Worm (Caenorhabditis elegans) whole organism, L1 larva: ENCODE data around the gene Y47D7A.3.

Experiments
- C16A3.4 ChIP-seq: fragments of 150-350 bp; optimal IDR thresholded peaks from 2 replicates; lab custom pipeline; 2014; ENCODE audit warnings: missing biosample characterization, missing genetic modification characterization
- C34B4.2 ChIP-seq: sonication (generic microtip); optimal IDR thresholded peaks from 2 replicates; lab custom pipeline; 2017; ENCODE audit warnings: mild to moderate bottlenecking, missing genetic modification characterization, missing compliant biosample characterization
- Y116A8C.19 ChIP-seq: sonication (generic microtip); optimal IDR thresholded peaks from 2 replicates; lab custom pipeline; 2016; ENCODE audit warnings: missing compliant biosample characterization, missing genetic modification characterization, borderline replicate concordance
- aha-1 ChIP-seq: fragments of 150-350 bp; optimal IDR thresholded peaks from 2 replicates; lab custom pipeline; 2014; ENCODE audit warnings: missing biosample characterization, missing genetic modification characterization
- alr-1 ChIP-seq: fragments of 200-800 bp; sonication (Bioruptor generic); optimal IDR thresholded peaks from 2 replicates; lab custom pipeline; 2018; ENCODE audit warnings: borderline replicate concordance, mild to moderate bottlenecking, missing genetic modification characterization, missing compliant biosample characterization
- ceh-63 ChIP-seq: fragments of 200-800 bp; sonication (Bioruptor generic); optimal IDR thresholded peaks from 2 replicates; lab custom pipeline; 2018; ENCODE audit warnings: mild to moderate bottlenecking, missing genetic modification characterization, missing compliant biosample characterization
- ces-1 ChIP-seq: fragments of 150-350 bp; optimal IDR thresholded peaks from 2 replicates; lab custom pipeline; 2014; ENCODE audit warnings: missing biosample characterization, missing genetic modification reagents, missing genetic modification characterization
- dsc-1 ChIP-seq: sonication (generic microtip); optimal IDR thresholded peaks from 2 replicates; lab custom pipeline; 2016; ENCODE audit warnings: mild to moderate bottlenecking, missing genetic modification characterization, missing compliant biosample characterization
- efl-1 ChIP-seq, 4 experiments: fragments of 150-350 bp; optimal IDR thresholded peaks in 3 of 4; peaks in 1 of 4; 1 replicate in 1 of 4; 2 replicates in 3 of 4; lab custom pipeline; 2014; ENCODE audit warnings: missing biosample characterization in 2 of 4, missing genetic modification characterization in 2 of 4, missing genetic modification reagents in 2 of 4
- egl-27 ChIP-seq, 2 experiments: fragments of 150-350 bp in 1 of 2; sonication (generic microtip); optimal IDR thresholded peaks; 3 replicates each; lab custom pipeline; 2017 to 2018; ENCODE audit warnings: missing biosample characterization in 2 of 2, missing genetic modification characterization in 2 of 2, missing genetic modification reagents in 2 of 2
- elt-2 ChIP-seq: sonication (generic microtip); optimal IDR thresholded peaks from 2 replicates; lab custom pipeline; 2016; ENCODE audit warnings: missing genetic modification characterization, mild to moderate bottlenecking, inconsistent platforms, missing compliant biosample characterization, missing genetic modification reagents
- fkh-4 ChIP-seq: sonication (generic microtip); optimal IDR thresholded peaks from 2 replicates; lab custom pipeline; 2016; ENCODE audit warnings: missing compliant biosample characterization, missing genetic modification characterization, borderline replicate concordance
- hlh-17 ChIP-seq: fragments of 200-800 bp; sonication (Bioruptor generic); optimal IDR thresholded peaks from 2 replicates; lab custom pipeline; 2018; ENCODE audit warnings: missing genetic modification characterization, mild to moderate bottlenecking, missing compliant biosample characterization, moderate library complexity, borderline replicate concordance
- irx-1 ChIP-seq: sonication (generic microtip); optimal IDR thresholded peaks from 2 replicates; lab custom pipeline; 2016; ENCODE audit warnings: missing genetic modification characterization, missing compliant biosample characterization
- isw-1 ChIP-seq: fragments of 200-800 bp; sonication (Bioruptor generic); IDR thresholded peaks from 2 replicates; pipeline ENCODE4 v1.3.6; 2022; ENCODE audit warnings: missing genetic modification characterization, missing compliant biosample characterization
- lin-13 ChIP-seq: fragments of 150-350 bp; optimal IDR thresholded peaks from 2 replicates; lab custom pipeline; 2014; ENCODE audit warnings: missing biosample characterization, missing genetic modification reagents, missing genetic modification characterization
- lin-15B ChIP-seq: fragments of 150-350 bp; sonication (generic microtip); optimal IDR thresholded peaks from 3 replicates; lab custom pipeline; 2014; ENCODE audit warnings: missing biosample characterization, missing genetic modification characterization
- lin-35 ChIP-seq, 2 experiments: fragments of 150-350 bp; optimal IDR thresholded peaks; 2 replicates each; lab custom pipeline; 2014; ENCODE audit warnings: missing biosample characterization in 2 of 2, missing genetic modification characterization in 2 of 2, missing genetic modification reagents in 2 of 2
- lin-39 ChIP-seq: fragments of 150-350 bp; optimal IDR thresholded peaks from 2 replicates; lab custom pipeline; 2014; ENCODE audit warnings: missing biosample characterization, missing genetic modification reagents, missing genetic modification characterization
- lir-3 ChIP-seq: sonication (generic microtip); optimal IDR thresholded peaks from 2 replicates; lab custom pipeline; 2016; ENCODE audit warnings: mild to moderate bottlenecking, missing genetic modification characterization, moderate library complexity, missing compliant biosample characterization; ENCODE audit not compliant: poor library complexity
- lsy-2 ChIP-seq, 2 experiments: fragments of 150-350 bp; optimal IDR thresholded peaks; 2 replicates each; lab custom pipeline; 2014; ENCODE audit warnings: missing biosample characterization in 2 of 2, missing genetic modification characterization in 2 of 2
- mef-2 ChIP-seq: fragments of 150-350 bp; optimal IDR thresholded peaks from 2 replicates; lab custom pipeline; 2014; ENCODE audit warnings: missing biosample characterization, missing genetic modification characterization
- mep-1 ChIP-seq: fragments of 150-350 bp; optimal IDR thresholded peaks from 2 replicates; lab custom pipeline; 2014; ENCODE audit warnings: missing biosample characterization, missing genetic modification characterization
- nhr-19 ChIP-seq: fragments of 200-800 bp; sonication (Bioruptor generic); conservative IDR thresholded peaks from 2 replicates; pipeline ENCODE4 v1.3.6; 2022; ENCODE audit warnings: missing genetic modification characterization, missing compliant biosample characterization
- nhr-20 ChIP-seq: sonication (generic microtip); optimal IDR thresholded peaks from 2 replicates; lab custom pipeline; 2016; ENCODE audit warnings: mild to moderate bottlenecking, missing genetic modification characterization, missing compliant biosample characterization
- nhr-237 ChIP-seq: fragments of 150-350 bp; optimal IDR thresholded peaks from 2 replicates; lab custom pipeline; 2014; ENCODE audit warnings: missing biosample characterization, missing genetic modification characterization
- nhr-28 ChIP-seq: fragments of 150-350 bp; optimal IDR thresholded peaks from 2 replicates; lab custom pipeline; 2014; ENCODE audit warnings: missing biosample characterization, missing genetic modification characterization
- nhr-71 ChIP-seq: sonication (generic microtip); optimal IDR thresholded peaks from 2 replicates; lab custom pipeline; 2016; ENCODE audit warnings: mild to moderate bottlenecking, missing genetic modification characterization, moderate library complexity, missing compliant biosample characterization
- nhr-76 ChIP-seq: sonication (generic microtip); optimal IDR thresholded peaks from 2 replicates; lab custom pipeline; 2017; ENCODE audit warnings: missing biosample characterization, missing genetic modification characterization
- nhr-84 ChIP-seq: sonication (generic microtip); optimal IDR thresholded peaks from 2 replicates; lab custom pipeline; 2017; ENCODE audit warnings: missing biosample characterization, missing genetic modification characterization
- nhr-90 ChIP-seq: sonication (generic microtip); optimal IDR thresholded peaks from 2 replicates; lab custom pipeline; 2016; ENCODE audit warnings: mild to moderate bottlenecking, missing genetic modification characterization, missing compliant biosample characterization; ENCODE audit not compliant: poor library complexity
- pqm-1 ChIP-seq: sonication (generic microtip); optimal IDR thresholded peaks from 3 replicates; lab custom pipeline; 2017; ENCODE audit warnings: missing biosample characterization, missing genetic modification characterization
- rnt-1 ChIP-seq: sonication (generic microtip); optimal IDR thresholded peaks from 2 replicates; lab custom pipeline; 2016; ENCODE audit warnings: mild to moderate bottlenecking, missing genetic modification characterization, moderate library complexity, missing compliant biosample characterization
- snpc-4 ChIP-seq: fragments of 150-350 bp; optimal IDR thresholded peaks from 2 replicates; lab custom pipeline; 2014; ENCODE audit warnings: missing biosample characterization, missing genetic modification characterization
- tlp-1 ChIP-seq: fragments of 150-350 bp; optimal IDR thresholded peaks from 2 replicates; lab custom pipeline; 2014; ENCODE audit warnings: missing biosample characterization, missing genetic modification characterization
- unc-130 ChIP-seq: fragments of 150-350 bp; optimal IDR thresholded peaks from 2 replicates; lab custom pipeline; 2017; ENCODE audit warnings: missing biosample characterization, missing genetic modification characterization, inconsistent platforms
- unc-30 ChIP-seq: sonication (generic microtip); optimal IDR thresholded peaks from 2 replicates; lab custom pipeline; 2017; ENCODE audit warnings: missing biosample characterization, missing genetic modification characterization
- unc-86 ChIP-seq: sonication (generic microtip); optimal IDR thresholded peaks from 2 replicates; lab custom pipeline; 2016; ENCODE audit warnings: missing genetic modification characterization, missing compliant biosample characterization
- unc-98 ChIP-seq: fragments of 200-800 bp; sonication (Bioruptor generic); IDR thresholded peaks from 2 replicates; pipeline ENCODE4 v1.3.6; 2022; ENCODE audit warnings: missing genetic modification characterization, missing compliant biosample characterization
- vab-15 ChIP-seq: sonication (generic microtip); optimal IDR thresholded peaks from 2 replicates; lab custom pipeline; 2017; ENCODE audit warnings: missing genotype, mild to moderate bottlenecking, missing genetic modification characterization, missing compliant biosample characterization
- zag-1 ChIP-seq: fragments of 150-350 bp; optimal IDR thresholded peaks from 2 replicates; lab custom pipeline; 2014; ENCODE audit warnings: missing biosample characterization, missing genetic modification characterization
- ztf-4 ChIP-seq: fragments of 150-350 bp; optimal IDR thresholded peaks from 2 replicates; lab custom pipeline; 2014; ENCODE audit warnings: missing biosample characterization, missing genetic modification characterization

The Y47D7A.3 gene

ce11 chrV:4371309-4371933 is 39.3 kb upstream of the Y47D7A.3 start, which contains the start of the genes gmpr-1 and fipp-1 (continued):
- TF ChIP-seq nhr-237 (tag; lab: Kevin White, UChicago) (no peak), C16A3.4 (tag; lab: Kevin White, UChicago) (peak; percentile 55), zag-1 (tag; lab: Kevin White, UChicago) (no peak), nhr-90 (tag; lab: Kevin White, UChicago) (peak; percentile 78), aha-1 (tag; lab: Kevin White, UChicago) (no peak), ztf-4 (tag; lab: Kevin White, UChicago) (no peak), tlp-1 (no peak), vab-15 (tag; lab: Kevin White, UChicago) (no peak), C34B4.2 (no peak), ces-1 (GFP tag; lab: Kevin White, UChicago) (no peak), isw-1 (GFP tag; lab: Robert Waterston, UW) (peak; percentile 52), lir-3 (tag; lab: Kevin White, UChicago) (no peak), Y116A8C.19 (no peak)

ce11 chrV:4372986-4373385 is 37.8 kb upstream of the Y47D7A.3 start:
- TF ChIP-seq efl-1 (optimal IDR thresholded peaks at IDR 0.05; lab: Kevin White, UChicago) (no peak), efl-1 (GFP tag; optimal IDR thresholded peaks at IDR 0.05 in 1 of 2; lab: Kevin White, UChicago) (peak in 1 of 2 experiments; percentile 89), mep-1 (tag; lab: Kevin White, UChicago) (no peak)

ce11 chrV:4373656-4374055 is 37.1 kb upstream of the Y47D7A.3 start:
- TF ChIP-seq nhr-237 (tag; lab: Kevin White, UChicago) (no peak), nhr-76 (tag; lab: Kevin White, UChicago) (no peak), lin-35 (GFP tag; optimal IDR thresholded peaks at IDR 0.05; lab: Kevin White, UChicago) (no peak), Y116A8C.19 (no peak), mef-2 (tag; lab: Kevin White, UChicago) (no peak), vab-15 (tag; lab: Kevin White, UChicago) (no peak), nhr-90 (tag; lab: Kevin White, UChicago) (no peak), nhr-28 (tag; lab: Kevin White, UChicago) (no peak), elt-2 (tag; lab: Kevin White, UChicago) (no peak), nhr-84 (tag; lab: Kevin White, UChicago) (no peak), fkh-4 (no peak), snpc-4 (tag; lab: Kevin White, UChicago) (no peak), pqm-1 (no peak), C34B4.2 (no peak), rnt-1 (no peak), nhr-20 (tag; lab: Kevin White, UChicago) (no peak), lin-15B (tag; lab: Kevin White, UChicago) (no peak), hlh-17 (no peak), lin-13 (GFP tag; lab: Kevin White, UChicago) (no peak)

- TF ChIP-seq hlh-17 (no peak), unc-130 (tag; lab: Kevin White, UChicago) (no peak), lin-39 (tag; lab: Kevin White, UChicago) (no peak), lir-3 (tag; lab: Kevin White, UChicago) (no peak), egl-27 (tag; optimal IDR thresholded peaks at IDR 0.05; lab: Kevin White, UChicago) (no peak), irx-1 (tag; lab: Kevin White, UChicago) (no peak), unc-86 (tag; lab: Kevin White, UChicago) (no peak), dsc-1 (no peak), fkh-4 (no peak), lsy-2 (tag; optimal IDR thresholded peaks at IDR 0.05; lab: Kevin White, UChicago) (no peak), unc-98 (no peak), ztf-4 (tag; lab: Kevin White, UChicago) (no peak), efl-1 (optimal IDR thresholded peaks at IDR 0.05; lab: Kevin White, UChicago) (no peak), efl-1 (GFP tag; optimal IDR thresholded peaks at IDR 0.05 in 1 of 2; lab: Kevin White, UChicago) (no peak), ceh-63 (GFP tag; lab: Kevin White, UChicago) (no peak), nhr-19 (no peak), nhr-71 (tag; lab: Kevin White, UChicago) (no peak), alr-1 (tag; lab: Kevin White, UChicago) (no peak), isw-1 (GFP tag; lab: Robert Waterston, UW) (no peak), unc-30 (tag; lab: Kevin White, UChicago) (no peak)
Measured at ce11 chrV:4374625-4375024, 36.1 kb upstream of the Y47D7A.3 start, which contains the start of gene neg-1. TSS of gene neg-1 (minus strand) at chrV:4374874.
